Fruit fly (Drosophila melanogaster): Measurements from ENCODE around the gene Tob.

Tob gene

DNA sequence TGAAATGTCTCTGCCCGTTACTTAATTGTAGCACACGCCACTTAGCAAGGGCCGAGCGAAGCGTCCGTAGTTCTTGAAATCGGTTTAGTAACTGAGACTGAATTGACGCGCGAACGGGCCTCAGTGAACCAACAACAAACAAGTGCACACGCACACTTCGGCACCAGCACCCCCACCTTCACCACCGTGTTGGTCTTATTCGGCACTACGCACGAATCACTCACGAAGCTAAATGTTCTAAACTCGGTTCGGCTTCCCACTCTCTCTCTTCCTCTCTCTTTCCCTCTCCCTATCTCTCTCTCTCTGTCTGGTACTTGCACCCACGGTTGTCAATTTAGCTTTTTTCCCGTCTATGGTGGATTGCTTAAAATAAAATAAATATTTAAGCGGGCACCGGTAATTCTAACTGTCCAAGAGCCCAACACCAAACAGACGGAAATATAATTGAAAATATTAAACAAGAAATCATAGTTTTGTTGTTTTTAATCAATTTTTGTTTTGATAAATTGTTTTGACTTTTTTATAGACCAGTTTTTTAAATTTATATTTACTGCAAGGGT, at the start of gene Tob:
Gene Tob (minus strand): TSS at position 65 of the 560 bp plus-strand sequence.
- peak; percentile 60 for TF ChIP-seq fkh (GFP tag; optimal IDR thresholded peaks at IDR 0.05)
- peak; percentile 15 for TF ChIP-seq Sox14 (GFP tag; optimal IDR thresholded peaks at IDR 0.05)
- TF ChIP-seq Ets96B (tag; optimal IDR thresholded peaks at IDR 0.05), result peak; percentile 9
- TF ChIP-seq CG34406 (GFP tag; optimal IDR thresholded peaks at IDR 0.05), result peak; percentile 20
- peak; percentile 27 for TF ChIP-seq CG9139 (GFP tag; optimal IDR thresholded peaks at IDR 0.05)
- TF ChIP-seq CG8319 (GFP tag; optimal IDR thresholded peaks at IDR 0.05), result no peak
- peak; percentile 76 for TF ChIP-seq vri (GFP tag; optimal IDR thresholded peaks at IDR 0.05)
- TF ChIP-seq lz (GFP tag; optimal IDR thresholded peaks at IDR 0.05), result peak; percentile 49
- peak; percentile 25 for TF ChIP-seq Lpt (GFP tag; optimal IDR thresholded peaks at IDR 0.05)
- TF ChIP-seq Eip78C (GFP tag), result peak; percentile 68
- no peak for TF ChIP-seq CG10631 (GFP tag; optimal IDR thresholded peaks at IDR 0.05)
- peak; percentile 32 for TF ChIP-seq net (GFP tag; optimal IDR thresholded peaks at IDR 0.05)
- TF ChIP-seq pdm3 (GFP tag; optimal IDR thresholded peaks at IDR 0.05), result peak; percentile 27
- TF ChIP-seq Ets21C (GFP tag; optimal IDR thresholded peaks at IDR 0.05), result no peak
- TF ChIP-seq CG11294 (GFP tag; IDR thresholded peaks at IDR 0.05), result no peak
- TF ChIP-seq ss (GFP tag; optimal IDR thresholded peaks at IDR 0.05), result peak; percentile 45 to 53
- TF ChIP-seq Smox (GFP tag; optimal IDR thresholded peaks at IDR 0.05), result peak; percentile 21
- TF ChIP-seq Hr4 (GFP tag; optimal IDR thresholded peaks at IDR 0.05), result peak; percentile 37
- peak; percentile 24 for TF ChIP-seq Eip93F (GFP tag; optimal IDR thresholded peaks at IDR 0.05)
- TF ChIP-seq OdsH (GFP tag; optimal IDR thresholded peaks at IDR 0.05), result peak; percentile 25
- peak; percentile 32 for TF ChIP-seq CG6808 (GFP tag; optimal IDR thresholded peaks at IDR 0.05)
- TF ChIP-seq Met (GFP tag; optimal IDR thresholded peaks at IDR 0.05), result peak; percentile 56
- peak; percentile 18; the same call in 1 of the 3 replicates for TF ChIP-seq CG8119 (GFP tag; IDR thresholded peaks at IDR 0.05)
- peak; percentile 34 for TF ChIP-seq CG7368 (GFP tag; optimal IDR thresholded peaks at IDR 0.05)
- peak; percentile 68; the same call in 2 of the 3 replicates for TF ChIP-seq eg (GFP tag; IDR thresholded peaks at IDR 0.05)
- peak; percentile 23 for TF ChIP-seq CG31627 (GFP tag; optimal IDR thresholded peaks at IDR 0.05)
- 0 out of 2 replicates have a peak, but pooled peaks have one; percentile 30 for TF ChIP-seq Gug (GFP tag; IDR thresholded peaks at IDR 0.05)
- TF ChIP-seq CG16779 (tag; optimal IDR thresholded peaks at IDR 0.05), result peak; percentile 42
- peak; percentile 10 for TF ChIP-seq CG3032 (tag; optimal IDR thresholded peaks at IDR 0.05)
- no peak for TF ChIP-seq CG3919 (GFP tag; optimal IDR thresholded peaks at IDR 0.05)
- TF ChIP-seq svp (GFP tag), result peak; percentile 79
- TF ChIP-seq acj6 (GFP tag; optimal IDR thresholded peaks at IDR 0.05), result no peak
- no peak for TF ChIP-seq fd59A (GFP tag; optimal IDR thresholded peaks at IDR 0.05)
- TF ChIP-seq dsx (GFP tag; optimal IDR thresholded peaks at IDR 0.05; ENCODE audit: poor library complexity, severe bottlenecking), result peak; percentile 50
- TF ChIP-seq Sox102F (GFP tag; optimal IDR thresholded peaks at IDR 0.05), result peak; percentile 34
- TF ChIP-seq CG6854 (GFP tag; optimal IDR thresholded peaks at IDR 0.05), result peak; percentile 29
- TF ChIP-seq Eip75B (GFP tag; optimal IDR thresholded peaks at IDR 0.05), result peak; percentile 29
- no peak for TF ChIP-seq CG15336 (GFP tag; IDR thresholded peaks at IDR 0.05)
- TF ChIP-seq topi (GFP tag; optimal IDR thresholded peaks at IDR 0.05), result peak; percentile 48
- no peak for TF ChIP-seq Blimp-1 (GFP tag; optimal IDR thresholded peaks at IDR 0.05)
- peak; percentile 69; the same call in 1 of the 3 replicates for TF ChIP-seq CG6163 (GFP tag; IDR thresholded peaks at IDR 0.05)
- TF ChIP-seq esn (GFP tag; optimal IDR thresholded peaks at IDR 0.05), result peak; percentile 33

- TF ChIP-seq fd85E (GFP tag; optimal IDR thresholded peaks at IDR 0.05) (no peak), topi (GFP tag; optimal IDR thresholded peaks at IDR 0.05) (peak; percentile 10), Smox (GFP tag; optimal IDR thresholded peaks at IDR 0.05) (no peak), CG6163 (GFP tag; IDR thresholded peaks at IDR 0.05) (no peak), Hr4 (GFP tag; optimal IDR thresholded peaks at IDR 0.05) (peak; percentile 44), CG6854 (GFP tag; optimal IDR thresholded peaks at IDR 0.05) (no peak), CG8632 (GFP tag; optimal IDR thresholded peaks at IDR 0.05) (peak; percentile 7), Eip93F (GFP tag; optimal IDR thresholded peaks at IDR 0.05) (no peak), OdsH (GFP tag; optimal IDR thresholded peaks at IDR 0.05) (peak; percentile 19), spab (GFP tag; optimal IDR thresholded peaks at IDR 0.05) (peak; percentile 60), Sox14 (GFP tag; optimal IDR thresholded peaks at IDR 0.05) (peak; percentile 70), CG34406 (GFP tag; optimal IDR thresholded peaks at IDR 0.05) (peak; percentile 24), CG8119 (GFP tag; IDR thresholded peaks at IDR 0.05) (0 out of 3 replicates have a peak, but pooled peaks have one; percentile 31), CG6276 (GFP tag; optimal IDR thresholded peaks at IDR 0.05) (peak; percentile 51), CG16779 (tag; optimal IDR thresholded peaks at IDR 0.05) (peak; percentile 1), Blimp-1 (GFP tag; optimal IDR thresholded peaks at IDR 0.05) (no peak), esn (GFP tag; optimal IDR thresholded peaks at IDR 0.05) (no peak), pdm3 (GFP tag; optimal IDR thresholded peaks at IDR 0.05) (peak; percentile 48), eg (GFP tag; IDR thresholded peaks at IDR 0.05) (no peak), CG3032 (tag; optimal IDR thresholded peaks at IDR 0.05) (peak; percentile 53), CG11294 (GFP tag; IDR thresholded peaks at IDR 0.05) (no peak), lz (GFP tag; optimal IDR thresholded peaks at IDR 0.05) (no peak), vri (GFP tag; optimal IDR thresholded peaks at IDR 0.05) (no peak), CG1621 (tag; optimal IDR thresholded peaks at IDR 0.05) (peak; percentile 34), Sox102F (GFP tag; optimal IDR thresholded peaks at IDR 0.05) (no peak), CG10669 (GFP tag; optimal IDR thresholded peaks at IDR 0.05) (peak; percentile 58)
These were observed 49.3 kb upstream of the Tob start for dm6 chrX:16140603-16141002.

All from whole organism, prepupa.